Worm (Caenorhabditis elegans): ENCODE results near the gene snrp-200.

snrp-200 gene

ce11 chrII:12768167-12768712, 31.5 kb upstream of the snrp-200 start, which contains the start of the genes vps-2 and tiar-2 (continued):
- TF ChIP-seq jun-1 (tag; optimal IDR thresholded peaks at IDR 0.05): peak; percentile 48
- peak; percentile 78 for TF ChIP-seq xbp-1 (tag; optimal IDR thresholded peaks at IDR 0.05)
- peak; percentile 74 for TF ChIP-seq skn-1 (tag; optimal IDR thresholded peaks at IDR 0.05)
- TF ChIP-seq mep-1 (tag; optimal IDR thresholded peaks at IDR 0.05): peak; percentile 85
- peak; percentile 23 for TF ChIP-seq blmp-1 (tag; optimal IDR thresholded peaks at IDR 0.05)
- TF ChIP-seq lin-15B (tag; optimal IDR thresholded peaks at IDR 0.05): peak; percentile 77
- no peak for TF ChIP-seq fkh-10 (GFP tag; optimal IDR thresholded peaks at IDR 0.05)
- peak; percentile 78 to 81 for TF ChIP-seq lsy-2 (tag; optimal IDR thresholded peaks at IDR 0.05)
- peak; percentile 60 for TF ChIP-seq nhr-20 (tag; optimal IDR thresholded peaks at IDR 0.05)
- peak; percentile 59 for TF ChIP-seq pax-3 (tag; optimal IDR thresholded peaks at IDR 0.05)
- TF ChIP-seq nhr-19 (GFP tag; conservative IDR thresholded peaks at IDR 0.05): peak; percentile 75
- TF ChIP-seq lin-39 (tag; optimal IDR thresholded peaks at IDR 0.05): peak; percentile 53
- peak; percentile 67 for TF ChIP-seq dsc-1 (tag; optimal IDR thresholded peaks at IDR 0.05)

- no peak for TF ChIP-seq fkh-4 (tag; optimal IDR thresholded peaks at IDR 0.05; ENCODE audit: borderline replicate concordance)
- no peak for TF ChIP-seq tbx-2 (tag; optimal IDR thresholded peaks at IDR 0.05)
- no peak for TF ChIP-seq vab-15 (tag; optimal IDR thresholded peaks at IDR 0.05)
- TF ChIP-seq efl-1 (optimal IDR thresholded peaks at IDR 0.05): no peak
- TF ChIP-seq efl-1 (GFP tag; optimal IDR thresholded peaks at IDR 0.05 in 1 of 2): peak in 1 of 2 experiments; percentile 56
- TF ChIP-seq unc-130 (tag; optimal IDR thresholded peaks at IDR 0.05): no peak
- TF ChIP-seq pag-3 (tag; optimal IDR thresholded peaks at IDR 0.05; ENCODE audit: borderline replicate concordance, insufficient read depth): no peak
- no peak for TF ChIP-seq ces-1 (GFP tag; optimal IDR thresholded peaks at IDR 0.05)
- peak; percentile 11 for TF ChIP-seq nhr-85 (tag)
- no peak for TF ChIP-seq fkh-8 (tag; optimal IDR thresholded peaks at IDR 0.05)
These were observed 30.6 kb upstream of the snrp-200 start for ce11 chrII:12767258-12767824.

- TF ChIP-seq blmp-1 (tag; optimal IDR thresholded peaks at IDR 0.05) (no peak), nhr-84 (tag; optimal IDR thresholded peaks at IDR 0.05) (no peak), unc-130 (tag; optimal IDR thresholded peaks at IDR 0.05) (no peak), efl-1 (optimal IDR thresholded peaks at IDR 0.05) (no peak), efl-1 (GFP tag; optimal IDR thresholded peaks at IDR 0.05 in 1 of 2) (no peak), pag-3 (tag; optimal IDR thresholded peaks at IDR 0.05; ENCODE audit: borderline replicate concordance, insufficient read depth) (no peak), mdl-1 (tag; optimal IDR thresholded peaks at IDR 0.05) (no peak), xbp-1 (tag; optimal IDR thresholded peaks at IDR 0.05) (no peak), ceh-8 (GFP tag; optimal IDR thresholded peaks at IDR 0.05) (no peak), ztf-4 (tag; optimal IDR thresholded peaks at IDR 0.05) (no peak), jun-1 (tag; optimal IDR thresholded peaks at IDR 0.05) (no peak), ces-1 (GFP tag; optimal IDR thresholded peaks at IDR 0.05) (no peak), isw-1 (GFP tag; IDR thresholded peaks at IDR 0.05) (no peak), snu-23 (GFP tag; optimal IDR thresholded peaks at IDR 0.05) (no peak), skn-1 (tag; optimal IDR thresholded peaks at IDR 0.05) (no peak), hlh-17 (GFP tag; optimal IDR thresholded peaks at IDR 0.05; ENCODE audit: borderline replicate concordance) (no peak), grh-1 (GFP tag; IDR thresholded peaks at IDR 0.05) (no peak)
These were observed 29.9 kb upstream of the snrp-200 start for ce11 chrII:12766443-12767188.

ce11 chrII:12764476-12764875, 27.8 kb upstream of the snrp-200 start:
- TF ChIP-seq swsn-7 (tag; optimal IDR thresholded peaks at IDR 0.05) (no peak), nhr-12 (tag; optimal IDR thresholded peaks at IDR 0.05) (no peak), fkh-10 (GFP tag; optimal IDR thresholded peaks at IDR 0.05) (no peak), aha-1 (tag; optimal IDR thresholded peaks at IDR 0.05) (no peak), zip-4 (GFP tag; optimal IDR thresholded peaks at IDR 0.05) (no peak), lin-13 (GFP tag; optimal IDR thresholded peaks at IDR 0.05) (no peak), nhr-84 (tag; optimal IDR thresholded peaks at IDR 0.05) (no peak), aly-2 (tag; optimal IDR thresholded peaks at IDR 0.05) (no peak), tbx-2 (tag; optimal IDR thresholded peaks at IDR 0.05) (no peak)
